Fruit fly (Drosophila melanogaster): ENCODE measurements around the gene CG17249.

- TF ChIP-seq toe (GFP tag; optimal IDR thresholded peaks at IDR 0.05) (no peak), cnc (optimal IDR thresholded peaks at IDR 0.05) (no peak), Mnt (GFP tag; optimal IDR thresholded peaks at IDR 0.05) (no peak), Clk (GFP tag; optimal IDR thresholded peaks at IDR 0.05) (no peak), kay (GFP tag; ENCODE audit: borderline replicate concordance) (no peak), CG5204 (GFP tag; optimal IDR thresholded peaks at IDR 0.05) (no peak), cic (GFP tag; optimal IDR thresholded peaks at IDR 0.05) (no peak), Crg-1 (GFP tag; optimal IDR thresholded peaks at IDR 0.05) (no peak), CG11617 (GFP tag; optimal IDR thresholded peaks at IDR 0.05) (no peak), ovo (GFP tag; optimal IDR thresholded peaks at IDR 0.05) (no peak), pad (GFP tag; optimal IDR thresholded peaks at IDR 0.05) (no peak), CG7045 (GFP tag; optimal IDR thresholded peaks at IDR 0.05) (no peak), CG1620 (GFP tag; optimal IDR thresholded peaks at IDR 0.05) (no peak)
These were observed 37.7 kb downstream of the CG17249 start for dm6 chr3L:1609611-1610010.
